Worm (Caenorhabditis elegans): ENCODE measurements around the gene mup-4.
A peak's percentile ranks its signal among the peaks of the same experiment; 100 is the strongest.

Gene mup-4

ce11 chrIII:7520672-7521071 is 31.8 kb upstream of the mup-4 start, which contains the start of the genes cux-7 and C07H6.2 (continued):
- TF ChIP-seq daf-12 (tag; optimal IDR thresholded peaks at IDR 0.05) (no peak), unc-39 (tag; optimal IDR thresholded peaks at IDR 0.05) (no peak), nhr-43 (tag; optimal IDR thresholded peaks at IDR 0.05; ENCODE audit: poor library complexity, severe bottlenecking) (peak; percentile 99), ceh-9 (tag; optimal IDR thresholded peaks at IDR 0.05) (no peak), pqm-1 (tag; optimal IDR thresholded peaks at IDR 0.05) (peak; percentile 61), hmg-11 (tag; optimal IDR thresholded peaks at IDR 0.05) (no peak), mdl-1 (tag; optimal IDR thresholded peaks at IDR 0.05) (no peak), nfya-1 (tag; optimal IDR thresholded peaks at IDR 0.05; ENCODE audit: insufficient read depth) (peak; percentile 91), nhr-76 (tag; optimal IDR thresholded peaks at IDR 0.05) (no peak), nhr-23 (tag; optimal IDR thresholded peaks at IDR 0.05) (peak; percentile 95), tbx-2 (tag; optimal IDR thresholded peaks at IDR 0.05) (peak; percentile 87), ceh-28 (tag; optimal IDR thresholded peaks at IDR 0.05) (peak; percentile 79), egl-27 (tag; optimal IDR thresholded peaks at IDR 0.05) (peak; percentile 54), nhr-12 (tag; optimal IDR thresholded peaks at IDR 0.05) (no peak), ceh-82 (tag; optimal IDR thresholded peaks at IDR 0.05) (peak; percentile 52), fkh-2 (tag; optimal IDR thresholded peaks at IDR 0.05) (no peak), ztf-4 (tag; optimal IDR thresholded peaks at IDR 0.05) (no peak), lsy-12 (tag; optimal IDR thresholded peaks at IDR 0.05) (peak; percentile 97), nhr-237 (tag; optimal IDR thresholded peaks at IDR 0.05) (no peak), elt-3 (tag; optimal IDR thresholded peaks at IDR 0.05) (no peak)

- TF ChIP-seq nhr-25 (tag; optimal IDR thresholded peaks at IDR 0.05): no peak
- TF ChIP-seq sea-2 (GFP tag; optimal IDR thresholded peaks at IDR 0.05): no peak
- no peak for TF ChIP-seq nhr-43 (tag; optimal IDR thresholded peaks at IDR 0.05; ENCODE audit: poor library complexity, severe bottlenecking)
- TF ChIP-seq snpc-4 (tag; optimal IDR thresholded peaks at IDR 0.05): no peak
- no peak for TF ChIP-seq nhr-237 (tag; optimal IDR thresholded peaks at IDR 0.05)
- no peak for TF ChIP-seq nfya-1 (tag; optimal IDR thresholded peaks at IDR 0.05; ENCODE audit: insufficient read depth)
- TF ChIP-seq pqm-1 (tag; optimal IDR thresholded peaks at IDR 0.05): no peak
- no peak for TF ChIP-seq ceh-28 (tag; optimal IDR thresholded peaks at IDR 0.05)
- no peak for TF ChIP-seq fkh-2 (tag; optimal IDR thresholded peaks at IDR 0.05)
- TF ChIP-seq skn-1 (tag; optimal IDR thresholded peaks at IDR 0.05): no peak
- no peak for TF ChIP-seq jun-1 (tag; optimal IDR thresholded peaks at IDR 0.05)
- TF ChIP-seq zag-1 (tag; optimal IDR thresholded peaks at IDR 0.05): no peak
- TF ChIP-seq eor-1 (tag; optimal IDR thresholded peaks at IDR 0.05): no peak
- TF ChIP-seq nhr-23 (tag; optimal IDR thresholded peaks at IDR 0.05): no peak
These were observed 29.5 kb upstream of the mup-4 start, which contains the start of gene clk-2 for ce11 chrIII:7518424-7518823. clk-2 (minus strand) TSS chrIII:7518524.

- TF ChIP-seq ZK546.5 (tag; optimal IDR thresholded peaks at IDR 0.05): no peak
- TF ChIP-seq pqm-1 (tag; optimal IDR thresholded peaks at IDR 0.05): peak; percentile 43
- TF ChIP-seq snpc-4 (tag; optimal IDR thresholded peaks at IDR 0.05): no peak
- TF ChIP-seq aly-2 (tag; optimal IDR thresholded peaks at IDR 0.05): no peak
- TF ChIP-seq fos-1 (tag; optimal IDR thresholded peaks at IDR 0.05): no peak
- TF ChIP-seq elt-2 (tag; optimal IDR thresholded peaks at IDR 0.05): peak; percentile 25
These were observed 19.3 kb upstream of the mup-4 start, which contains the start of gene cls-1 for ce11 chrIII:7508128-7508635. cls-1 (plus strand) TSS chrIII:7508178.

ce11 chrIII:7506983-7507382 is 18.1 kb upstream of the mup-4 start:
- no peak for TF ChIP-seq nhr-76 (tag; optimal IDR thresholded peaks at IDR 0.05)
- no peak for TF ChIP-seq unc-39 (tag; optimal IDR thresholded peaks at IDR 0.05)
- no peak for TF ChIP-seq nhr-11 (tag; optimal IDR thresholded peaks at IDR 0.05)
- no peak for TF ChIP-seq fos-1 (tag; optimal IDR thresholded peaks at IDR 0.05)
- no peak for TF ChIP-seq nhr-12 (tag; optimal IDR thresholded peaks at IDR 0.05)
- no peak for TF ChIP-seq jun-1 (tag; optimal IDR thresholded peaks at IDR 0.05)
- TF ChIP-seq ceh-28 (tag; optimal IDR thresholded peaks at IDR 0.05): no peak
- no peak for TF ChIP-seq zag-1 (tag; optimal IDR thresholded peaks at IDR 0.05)
- no peak for TF ChIP-seq elt-2 (tag; optimal IDR thresholded peaks at IDR 0.05)
- no peak for TF ChIP-seq fkh-10 (GFP tag; optimal IDR thresholded peaks at IDR 0.05)
- no peak for TF ChIP-seq fkh-2 (tag; optimal IDR thresholded peaks at IDR 0.05)
- no peak for TF ChIP-seq ztf-11 (tag; optimal IDR thresholded peaks at IDR 0.05)
- TF ChIP-seq ama-1 (optimal IDR thresholded peaks at IDR 0.05): no peak
- TF ChIP-seq egl-5 (tag; optimal IDR thresholded peaks at IDR 0.05): no peak
- TF ChIP-seq nhr-23 (tag; optimal IDR thresholded peaks at IDR 0.05): no peak
- TF ChIP-seq nhr-25 (tag; optimal IDR thresholded peaks at IDR 0.05): no peak
- TF ChIP-seq egl-27 (tag; optimal IDR thresholded peaks at IDR 0.05): no peak
- TF ChIP-seq pqm-1 (tag; optimal IDR thresholded peaks at IDR 0.05): no peak
